Worm (Caenorhabditis elegans) whole organism, late embryonic: ENCODE measurements around the gene str-227.

Experiments used
- C38D4.7 ChIP-seq: fragments of 200-800 bp; sonication (Bioruptor generic); optimal IDR thresholded peaks from 2 replicates; lab custom pipeline; 2018; ENCODE audit warnings: mild to moderate bottlenecking, missing genetic modification characterization, moderate library complexity, missing compliant biosample characterization
- ama-1 ChIP-seq: fragments of 150-350 bp; optimal IDR thresholded peaks from 2 replicates; lab custom pipeline; 2014
- ceh-2 ChIP-seq: sonication (generic microtip); optimal IDR thresholded peaks from 2 replicates; lab custom pipeline; 2016; ENCODE audit warnings: missing genotype, missing genetic modification characterization, missing compliant biosample characterization
- ceh-9 ChIP-seq: sonication (generic microtip); optimal IDR thresholded peaks from 2 replicates; lab custom pipeline; 2016; ENCODE audit warnings: mild to moderate bottlenecking, missing genetic modification characterization, inconsistent platforms, missing compliant biosample characterization
- ets-4 ChIP-seq: sonication (generic microtip); optimal IDR thresholded peaks from 2 replicates; lab custom pipeline; 2016; ENCODE audit warnings: missing genetic modification characterization, missing compliant biosample characterization
- lin-11 ChIP-seq: fragments of 200-800 bp; sonication (Bioruptor generic); optimal IDR thresholded peaks from 2 replicates; lab custom pipeline; 2018; ENCODE audit warnings: mild to moderate bottlenecking, missing genetic modification characterization, missing compliant biosample characterization
- nhr-11 ChIP-seq: fragments of 150-350 bp; optimal IDR thresholded peaks from 2 replicates; lab custom pipeline; 2014; ENCODE audit warnings: missing biosample characterization, missing genetic modification characterization
- pha-4 ChIP-seq: fragments of 150-350 bp; optimal IDR thresholded peaks from 2 replicates; lab custom pipeline; 2018; ENCODE audit warnings: missing biosample characterization, missing genetic modification reagents, missing genetic modification characterization
- pqm-1 ChIP-seq: sonication (generic microtip); optimal IDR thresholded peaks from 2 replicates; lab custom pipeline; 2016; ENCODE audit warnings: missing genetic modification characterization, missing compliant biosample characterization

DNA sequence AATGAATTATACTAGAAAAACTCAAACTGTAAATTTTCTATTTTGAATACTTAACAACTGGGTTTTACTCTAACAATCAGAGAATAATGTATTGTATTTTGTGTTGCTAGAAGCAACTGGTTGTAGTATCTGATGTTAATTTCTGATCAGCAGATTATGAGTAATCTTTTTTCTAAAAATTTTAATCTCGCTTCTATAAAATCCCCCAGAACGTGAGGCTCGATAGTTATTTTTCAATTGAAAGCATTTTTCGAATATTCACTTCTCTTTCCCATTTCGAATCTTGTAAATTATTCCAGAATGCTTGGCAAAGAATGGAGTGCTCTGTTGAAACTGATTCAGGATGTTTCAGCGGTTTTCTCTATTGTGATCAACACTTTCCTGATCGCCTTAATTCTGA, at the start of gene str-227:
- TF ChIP-seq ets-4 (tag; lab: Kevin White, UChicago) (no peak), nhr-11 (tag; lab: Kevin White, UChicago) (no peak), ceh-9 (tag; lab: Kevin White, UChicago) (no peak), ama-1 (lab: Kevin White, UChicago) (no peak), ceh-2 (no peak), pha-4 (tag; lab: Kevin White, UChicago) (no peak), C38D4.7 (GFP tag; lab: Kevin White, UChicago) (no peak), pqm-1 (tag; lab: Kevin White, UChicago) (no peak), lin-11 (tag; lab: Kevin White, UChicago) (no peak)
